Fruit fly (Drosophila melanogaster) whole organism, prepupa: Measurements from ENCODE around the gene CG11498.

ENCODE experiments used
- Blimp-1 ChIP-seq: fragments of 200-800 bp; sonication (Bioruptor generic); optimal IDR thresholded peaks from 3 replicates; lab custom pipeline; 2017; ENCODE audit warnings: missing biosample characterization, missing genetic modification characterization, mild to moderate bottlenecking, moderate library complexity, missing genetic modification reagents
- CG10631 ChIP-seq: fragments of 200-800 bp; sonication (Bioruptor generic); optimal IDR thresholded peaks from 2 replicates; lab custom pipeline; 2016; ENCODE audit warnings: missing biosample characterization, missing genetic modification characterization
- CG10669 ChIP-seq: fragments of 200-800 bp; sonication (Bioruptor generic); optimal IDR thresholded peaks from 3 replicates; lab custom pipeline; 2018; ENCODE audit warnings: missing biosample characterization, mild to moderate bottlenecking, missing genetic modification characterization, moderate library complexity
- CG11294 ChIP-seq: fragments of 200-800 bp; sonication (Bioruptor generic); IDR thresholded peaks from 2 replicates; pipeline ENCODE4 v1.3.6; 2022; ENCODE audit warnings: missing biosample characterization, missing genetic modification characterization
- CG11762 ChIP-seq: fragments of 200-800 bp; sonication (Bioruptor generic); optimal IDR thresholded peaks from 3 replicates; lab custom pipeline; 2016; ENCODE audit warnings: missing biosample characterization, missing genetic modification characterization; ENCODE audit not compliant: insufficient read depth
- CG15336 ChIP-seq: fragments of 200-800 bp; sonication (Bioruptor generic); IDR thresholded peaks from 2 replicates; pipeline ENCODE4 v1.3.6; 2022; ENCODE audit warnings: missing biosample characterization, missing genetic modification characterization
- CG16779 ChIP-seq: fragments of 200-800 bp; sonication (Bioruptor generic); optimal IDR thresholded peaks from 3 replicates; lab custom pipeline; 2017; ENCODE audit warnings: missing biosample characterization, mild to moderate bottlenecking, missing genetic modification characterization
- CG3032 ChIP-seq: fragments of 200-800 bp; optimal IDR thresholded peaks from 2 replicates; lab custom pipeline; 2019; ENCODE audit warnings: missing biosample characterization, mild to moderate bottlenecking, missing genetic modification characterization, moderate library complexity
- CG31627 ChIP-seq: fragments of 200-800 bp; sonication (Bioruptor generic); optimal IDR thresholded peaks from 3 replicates; lab custom pipeline; 2016; ENCODE audit warnings: missing biosample characterization, missing genetic modification characterization
- CG32006 ChIP-seq: fragments of 200-800 bp; sonication (Bioruptor generic); optimal IDR thresholded peaks from 3 replicates; lab custom pipeline; 2017; ENCODE audit warnings: missing biosample characterization, mild to moderate bottlenecking, missing genetic modification characterization
- CG34406 ChIP-seq: fragments of 200-800 bp; sonication (Bioruptor generic); optimal IDR thresholded peaks from 3 replicates; lab custom pipeline; 2016; ENCODE audit warnings: missing biosample characterization, missing genetic modification characterization
- CG3919 ChIP-seq: fragments of 200-800 bp; sonication (Bioruptor generic); optimal IDR thresholded peaks from 3 replicates; lab custom pipeline; 2016; ENCODE audit warnings: missing biosample characterization, missing genetic modification characterization
- CG4318 ChIP-seq: fragments of 200-800 bp; sonication (Bioruptor generic); optimal IDR thresholded peaks from 3 replicates; lab custom pipeline; 2017; ENCODE audit warnings: missing biosample characterization, mild to moderate bottlenecking, missing genetic modification characterization
- CG6163 ChIP-seq: fragments of 200-800 bp; sonication (Bioruptor generic); IDR thresholded peaks from 3 replicates; pipeline ENCODE4 v1.3.6; 2022; ENCODE audit warnings: missing biosample characterization, missing genetic modification characterization
- CG6276 ChIP-seq: fragments of 200-800 bp; sonication (Bioruptor generic); optimal IDR thresholded peaks from 2 replicates; lab custom pipeline; 2017; ENCODE audit warnings: missing biosample characterization, mild to moderate bottlenecking, missing genetic modification characterization
- CG6808 ChIP-seq: fragments of 200-800 bp; sonication (Bioruptor generic); optimal IDR thresholded peaks from 3 replicates; lab custom pipeline; 2017; ENCODE audit warnings: missing biosample characterization, missing genetic modification characterization, mild to moderate bottlenecking, moderate library complexity, missing genetic modification reagents
- CG6854 ChIP-seq: fragments of 200-800 bp; sonication (Bioruptor generic); optimal IDR thresholded peaks from 2 replicates; lab custom pipeline; 2017; ENCODE audit warnings: missing biosample characterization, mild to moderate bottlenecking, missing genetic modification characterization
- CG7368 ChIP-seq: fragments of 200-800 bp; sonication (Bioruptor generic); optimal IDR thresholded peaks from 3 replicates; lab custom pipeline; 2016; ENCODE audit warnings: missing biosample characterization, missing genetic modification characterization
- CG8119 ChIP-seq: fragments of 200-800 bp; sonication (Bioruptor generic); IDR thresholded peaks from 3 replicates; pipeline ENCODE4 v1.3.6; 2022; ENCODE audit warnings: missing biosample characterization, missing genetic modification characterization
- CG8319 ChIP-seq: fragments of 200-800 bp; sonication (Bioruptor generic); optimal IDR thresholded peaks from 3 replicates; lab custom pipeline; 2016; ENCODE audit warnings: missing biosample characterization, missing genetic modification characterization
- CG8632 ChIP-seq: fragments of 200-800 bp; sonication (Bioruptor generic); optimal IDR thresholded peaks from 3 replicates; lab custom pipeline; 2016; ENCODE audit warnings: missing biosample characterization, missing genetic modification characterization
- CG9139 ChIP-seq: fragments of 200-800 bp; sonication (Bioruptor generic); optimal IDR thresholded peaks from 3 replicates; lab custom pipeline; 2017; ENCODE audit warnings: missing biosample characterization, mild to moderate bottlenecking, missing genetic modification characterization
- Eip75B ChIP-seq: fragments of 200-800 bp; sonication (Bioruptor generic); optimal IDR thresholded peaks from 3 replicates; lab custom pipeline; 2016; ENCODE audit warnings: missing biosample characterization, missing genetic modification characterization
- Eip78C ChIP-seq: fragments of 200-800 bp; sonication (Bioruptor generic); peaks from one replicate; lab custom pipeline; 2016; ENCODE audit warnings: missing biosample characterization, missing genetic modification characterization
- Eip93F ChIP-seq: fragments of 200-800 bp; sonication (Bioruptor generic); optimal IDR thresholded peaks from 2 replicates; lab custom pipeline; 2016; ENCODE audit warnings: missing biosample characterization, mild to moderate bottlenecking, missing genetic modification characterization
- Ets21C ChIP-seq: fragments of 200-800 bp; sonication (Bioruptor generic); optimal IDR thresholded peaks from 3 replicates; lab custom pipeline; 2016; ENCODE audit warnings: missing biosample characterization, missing genetic modification characterization
- Ets96B ChIP-seq: fragments of 200-800 bp; optimal IDR thresholded peaks from 2 replicates; lab custom pipeline; 2019; ENCODE audit warnings: missing biosample characterization, mild to moderate bottlenecking, missing genetic modification characterization, moderate library complexity
- Gug ChIP-seq: fragments of 200-800 bp; sonication (Bioruptor generic); IDR thresholded peaks from 2 replicates; pipeline ENCODE4 v1.3.6; 2022; ENCODE audit warnings: missing biosample characterization, missing genetic modification characterization
- Hr38 ChIP-seq: sonication (Bioruptor generic); optimal IDR thresholded peaks from 2 replicates; lab custom pipeline; 2016; ENCODE audit warnings: missing biosample characterization, missing genetic modification characterization
- Hr4 ChIP-seq: fragments of 200-800 bp; sonication (Bioruptor generic); optimal IDR thresholded peaks from 3 replicates; lab custom pipeline; 2016; ENCODE audit warnings: missing biosample characterization, missing genetic modification characterization
- Lpt ChIP-seq: fragments of 200-800 bp; sonication (Bioruptor generic); optimal IDR thresholded peaks from 3 replicates; lab custom pipeline; 2016; ENCODE audit warnings: missing biosample characterization, missing genetic modification characterization
- Met ChIP-seq: fragments of 200-800 bp; sonication (Bioruptor generic); optimal IDR thresholded peaks from 3 replicates; lab custom pipeline; 2016; ENCODE audit warnings: missing biosample characterization, missing genetic modification characterization
- OdsH ChIP-seq: fragments of 200-800 bp; sonication (Bioruptor generic); optimal IDR thresholded peaks from 3 replicates; lab custom pipeline; 2016; ENCODE audit warnings: missing biosample characterization, missing genetic modification characterization
- Smox ChIP-seq: fragments of 200-800 bp; sonication (Bioruptor generic); optimal IDR thresholded peaks from 3 replicates; lab custom pipeline; 2016; ENCODE audit warnings: missing biosample characterization, missing genetic modification characterization
- Sox15 ChIP-seq: fragments of 200-800 bp; sonication (Bioruptor generic); optimal IDR thresholded peaks from 3 replicates; lab custom pipeline; 2016; ENCODE audit warnings: missing biosample characterization, missing genetic modification characterization
- achi ChIP-seq: fragments of 200-800 bp; sonication (Bioruptor generic); optimal IDR thresholded peaks from 3 replicates; lab custom pipeline; 2016; ENCODE audit warnings: missing biosample characterization, missing genetic modification characterization
- acj6 ChIP-seq: fragments of 200-800 bp; sonication (Bioruptor generic); optimal IDR thresholded peaks from 3 replicates; lab custom pipeline; 2016; ENCODE audit warnings: missing biosample characterization, missing genetic modification characterization
- cyc ChIP-seq: fragments of 200-800 bp; sonication (Bioruptor generic); optimal IDR thresholded peaks from 3 replicates; lab custom pipeline; 2016; ENCODE audit warnings: missing biosample characterization, missing genetic modification characterization
- dac ChIP-seq: fragments of 200-800 bp; sonication (Bioruptor generic); optimal IDR thresholded peaks from 2 replicates; lab custom pipeline; 2017; ENCODE audit warnings: missing biosample characterization, mild to moderate bottlenecking, missing genetic modification characterization
- esn ChIP-seq: fragments of 200-800 bp; sonication (Bioruptor generic); optimal IDR thresholded peaks from 2 replicates; lab custom pipeline; 2016; ENCODE audit warnings: missing biosample characterization, mild to moderate bottlenecking, missing genetic modification characterization, moderate library complexity
- fd59A ChIP-seq: fragments of 200-800 bp; sonication (Bioruptor generic); optimal IDR thresholded peaks from 2 replicates; lab custom pipeline; 2017; ENCODE audit warnings: missing biosample characterization, mild to moderate bottlenecking, missing genetic modification characterization, missing genetic modification reagents
- fd85E ChIP-seq: fragments of 200-800 bp; sonication (Bioruptor generic); optimal IDR thresholded peaks from 3 replicates; lab custom pipeline; 2016; ENCODE audit warnings: missing biosample characterization, missing genetic modification characterization
- fkh ChIP-seq: fragments of 200-800 bp; sonication (Bioruptor generic); optimal IDR thresholded peaks from 3 replicates; lab custom pipeline; 2017; ENCODE audit warnings: missing biosample characterization, mild to moderate bottlenecking, missing genetic modification characterization, moderate library complexity
- lz ChIP-seq: fragments of 200-800 bp; sonication (Bioruptor generic); optimal IDR thresholded peaks from 3 replicates; lab custom pipeline; 2016; ENCODE audit warnings: missing biosample characterization, missing genetic modification characterization
- net ChIP-seq: fragments of 200-800 bp; sonication (Bioruptor generic); optimal IDR thresholded peaks from 3 replicates; lab custom pipeline; 2016; ENCODE audit warnings: missing biosample characterization, missing genetic modification characterization
- pdm3 ChIP-seq: fragments of 200-800 bp; sonication (Bioruptor generic); optimal IDR thresholded peaks from 3 replicates; lab custom pipeline; 2016; ENCODE audit warnings: missing biosample characterization, missing genetic modification characterization
- salr ChIP-seq, 2 experiments: fragments of 200-800 bp; sonication (Bioruptor generic); optimal IDR thresholded peaks; 3 replicates each; lab custom pipeline; 2016 to 2018; ENCODE audit warnings: missing biosample characterization in 2 of 2, missing genetic modification characterization in 2 of 2, mild to moderate bottlenecking in 1 of 2
- ss ChIP-seq, 2 experiments: fragments of 200-800 bp; sonication (Bioruptor generic); optimal IDR thresholded peaks; 2 replicates in 1 of 2; 3 replicates in 1 of 2; lab custom pipeline; 2017 to 2018; ENCODE audit warnings: mild to moderate bottlenecking in 2 of 2, missing biosample characterization in 2 of 2, missing genetic modification characterization in 2 of 2, moderate library complexity in 1 of 2
- topi ChIP-seq: fragments of 200-800 bp; sonication (Bioruptor generic); optimal IDR thresholded peaks from 3 replicates; lab custom pipeline; 2016; ENCODE audit warnings: missing biosample characterization, missing genetic modification characterization
- vri ChIP-seq: fragments of 200-800 bp; sonication (Bioruptor generic); optimal IDR thresholded peaks from 3 replicates; lab custom pipeline; 2016; ENCODE audit warnings: missing biosample characterization, mild to moderate bottlenecking, missing genetic modification characterization

The CG11498 gene

dm6 chr3R:30203104-30203986 is 43.1 kb upstream of the CG11498 start:
- peak; percentile 56 for TF ChIP-seq OdsH
- peak; percentile 58 for TF ChIP-seq CG34406 (GFP tag; lab: Kevin White, UChicago)
- peak; percentile 80 for TF ChIP-seq Lpt (GFP tag; lab: Kevin White, UChicago)
- peak; percentile 84 for TF ChIP-seq CG6163
- peak; percentile 64; the same call in 1 of the 2 replicates for TF ChIP-seq CG15336 (GFP tag; lab: Robert Waterston, UW)
- peak; percentile 63 for TF ChIP-seq CG4318
- TF ChIP-seq CG9139 (GFP tag; lab: Kevin White, UChicago): peak; percentile 2
- no peak for TF ChIP-seq Ets21C (GFP tag; lab: Kevin White, UChicago)
- TF ChIP-seq CG31627 (GFP tag; lab: Kevin White, UChicago): peak; percentile 39
- TF ChIP-seq CG11294 (GFP tag; lab: Robert Waterston, UW): peak; percentile 70
- peak; percentile 77 for TF ChIP-seq CG8119 (GFP tag; lab: Robert Waterston, UW)
- peak; percentile 24 for TF ChIP-seq vri (GFP tag; lab: Kevin White, UChicago)
- peak; percentile 78 for TF ChIP-seq Hr4 (GFP tag; lab: Kevin White, UChicago)
- peak; percentile 66 for TF ChIP-seq CG6808 (GFP tag; lab: Kevin White, UChicago)
- TF ChIP-seq salr (GFP tag; optimal IDR thresholded peaks at IDR 0.05; lab: Kevin White, UChicago): peak in 1 of 2 experiments; percentile 63
- TF ChIP-seq CG32006 (GFP tag; lab: Kevin White, UChicago): peak; percentile 85
- no peak for TF ChIP-seq Blimp-1 (GFP tag; lab: Kevin White, UChicago)
- TF ChIP-seq fd59A (GFP tag; lab: Kevin White, UChicago): peak; percentile 42
- peak; percentile 61 to 72 for TF ChIP-seq ss (GFP tag; optimal IDR thresholded peaks at IDR 0.05; lab: Kevin White, UChicago)
- peak; percentile 72 for TF ChIP-seq CG10669 (GFP tag; lab: Kevin White, UChicago)
- peak; percentile 59 for TF ChIP-seq lz (GFP tag; lab: Kevin White, UChicago)
- TF ChIP-seq achi (GFP tag; lab: Kevin White, UChicago): peak; percentile 80
- no peak for TF ChIP-seq CG6854 (GFP tag; lab: Kevin White, UChicago)
- TF ChIP-seq Met (GFP tag; lab: Kevin White, UChicago): peak; percentile 65
- TF ChIP-seq topi (GFP tag; lab: Kevin White, UChicago): peak; percentile 59
- TF ChIP-seq Eip93F: no peak
- TF ChIP-seq fd85E: peak; percentile 13
- TF ChIP-seq Gug: 0 out of 2 replicates have a peak, but pooled peaks have one; percentile 32
- TF ChIP-seq CG8319: peak; percentile 67
- TF ChIP-seq Eip78C (GFP tag; lab: Kevin White, UChicago): peak; percentile 94
- peak; percentile 69 for TF ChIP-seq pdm3 (GFP tag; lab: Kevin White, UChicago)
- TF ChIP-seq CG8632 (GFP tag; lab: Kevin White, UChicago): peak; percentile 14
- TF ChIP-seq Sox15 (GFP tag; lab: Kevin White, UChicago): peak; percentile 65
- TF ChIP-seq esn (GFP tag; lab: Kevin White, UChicago): peak; percentile 61
- peak; percentile 69 for TF ChIP-seq net (GFP tag; lab: Kevin White, UChicago)
- TF ChIP-seq CG6276 (GFP tag; lab: Kevin White, UChicago): peak; percentile 84
- TF ChIP-seq cyc (GFP tag; lab: Kevin White, UChicago): peak; percentile 48
- TF ChIP-seq fkh: peak; percentile 99
- TF ChIP-seq CG11762 (GFP tag; lab: Kevin White, UChicago): peak; percentile 72
- TF ChIP-seq CG16779 (tag; lab: Kevin White, UChicago): peak; percentile 67
- TF ChIP-seq CG3919: peak; percentile 74
- peak; percentile 70 for TF ChIP-seq CG7368 (GFP tag; lab: Kevin White, UChicago)
- TF ChIP-seq dac (GFP tag; lab: Kevin White, UChicago): peak; percentile 59
- peak; percentile 64 for TF ChIP-seq CG10631
- peak; percentile 75 for TF ChIP-seq Ets96B (tag; lab: Kevin White, UChicago)
- no peak for TF ChIP-seq Hr38 (GFP tag; lab: Kevin White, UChicago)
- TF ChIP-seq acj6: peak; percentile 60
- TF ChIP-seq Smox: peak; percentile 33
- TF ChIP-seq Eip75B (GFP tag; lab: Kevin White, UChicago): peak; percentile 79
- peak; percentile 69 for TF ChIP-seq CG3032 (tag; lab: Kevin White, UChicago)
